Worm (Caenorhabditis elegans): Measurements from ENCODE around the gene mrps-12.

Gene mrps-12

DNA sequence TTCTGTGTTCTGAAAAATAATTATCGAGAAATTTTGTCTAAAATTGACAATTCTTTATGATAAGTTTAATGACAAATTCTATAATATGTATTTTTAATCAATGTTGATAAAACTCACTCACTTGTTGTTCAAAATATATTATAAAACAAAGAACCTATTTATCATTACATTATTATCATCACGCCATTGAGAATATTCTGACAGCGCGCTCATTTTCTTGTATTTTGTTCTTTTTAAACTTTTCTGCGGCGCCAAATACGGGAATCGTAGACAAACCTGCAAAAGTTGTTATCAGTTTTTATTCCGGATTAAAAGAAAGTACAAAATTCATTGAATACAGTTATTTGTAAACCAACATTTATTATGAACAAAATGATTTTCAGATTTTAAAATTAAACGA lies 28.5 kb downstream of the mrps-12 start:
- TF ChIP-seq madf-2 (tag; optimal IDR thresholded peaks at IDR 0.05) (no peak), K02D7.2 (tag; optimal IDR thresholded peaks at IDR 0.05) (no peak)

DNA sequence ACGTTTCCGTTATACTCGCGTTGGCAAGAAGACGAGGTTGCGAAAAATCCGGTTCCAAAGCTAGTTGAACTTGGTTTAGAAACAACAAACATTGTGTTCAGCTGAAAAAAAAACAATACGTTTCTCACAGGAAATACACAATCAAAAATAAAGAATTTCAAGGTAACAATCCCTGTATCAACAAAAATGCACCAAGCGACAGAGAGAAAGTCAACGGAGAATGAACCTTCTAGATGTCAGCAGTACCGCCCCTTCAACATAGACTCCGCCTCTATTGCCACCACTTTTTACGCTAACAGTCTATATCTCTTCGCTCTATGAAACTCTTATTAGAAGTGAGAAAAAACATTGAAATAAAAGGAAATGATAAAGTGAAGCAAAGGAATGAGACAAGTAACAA lies 30.4 kb downstream of the mrps-12 start, which contains the start of gene F31D4.8:
TSS of gene F31D4.8 (minus strand) at position 101 of the 400 bp plus-strand sequence.
- TF ChIP-seq npax-4 (tag; optimal IDR thresholded peaks at IDR 0.05) = no peak
- TF ChIP-seq ref-2 (tag; optimal IDR thresholded peaks at IDR 0.05) = no peak
- TF ChIP-seq ceh-31 (tag; optimal IDR thresholded peaks at IDR 0.05) = no peak
- TF ChIP-seq dve-1 (tag; optimal IDR thresholded peaks at IDR 0.05) = no peak
- no peak for TF ChIP-seq fkh-10 (GFP tag; optimal IDR thresholded peaks at IDR 0.05)
- TF ChIP-seq C08G9.2 (tag; optimal IDR thresholded peaks at IDR 0.05) = no peak
- TF ChIP-seq che-1 (tag; optimal IDR thresholded peaks at IDR 0.05) = no peak

DNA sequence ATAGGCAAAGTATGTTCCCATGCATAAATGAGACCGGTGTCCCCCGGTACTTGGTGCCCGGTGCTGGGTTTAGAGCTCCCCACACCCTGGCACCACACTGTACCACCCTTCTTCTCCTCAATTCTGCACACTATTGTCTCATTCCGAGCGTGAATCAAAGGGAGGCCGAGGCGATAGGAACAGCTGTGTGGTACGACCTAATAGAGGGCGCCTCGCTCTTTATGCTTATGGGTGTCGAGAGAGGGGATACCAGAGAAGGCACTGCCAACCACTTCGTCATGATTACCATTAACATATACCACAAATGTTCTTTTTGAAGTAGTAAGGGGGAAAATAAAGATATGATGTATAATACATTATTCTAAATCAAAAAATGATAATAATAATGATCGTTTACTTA lies 32.8 kb downstream of the mrps-12 start:
- TF ChIP-seq npax-4 (tag; optimal IDR thresholded peaks at IDR 0.05) (no peak), ztf-16 (tag; optimal IDR thresholded peaks at IDR 0.05) (no peak), odd-2 (tag; optimal IDR thresholded peaks at IDR 0.05) (no peak), sdc-2 (tag; optimal IDR thresholded peaks at IDR 0.05) (no peak), hlh-30 (tag; optimal IDR thresholded peaks at IDR 0.05; ENCODE audit: insufficient read depth) (no peak), ceh-19 (GFP tag; optimal IDR thresholded peaks at IDR 0.05) (no peak), nfya-1 (tag; optimal IDR thresholded peaks at IDR 0.05) (no peak), nhr-11 (tag; optimal IDR thresholded peaks at IDR 0.05) (no peak), rnt-1 (tag; optimal IDR thresholded peaks at IDR 0.05) (no peak), pat-9 (tag; optimal IDR thresholded peaks at IDR 0.05) (no peak), lin-11 (tag; optimal IDR thresholded peaks at IDR 0.05) (no peak), ama-1 (optimal IDR thresholded peaks at IDR 0.05) (no peak), mec-3 (tag; optimal IDR thresholded peaks at IDR 0.05; ENCODE audit: borderline replicate concordance) (no peak), pros-1 (tag; optimal IDR thresholded peaks at IDR 0.05) (no peak), zip-5 (tag; optimal IDR thresholded peaks at IDR 0.05) (no peak), tbx-2 (tag; optimal IDR thresholded peaks at IDR 0.05) (no peak), ceh-6 (GFP tag; optimal IDR thresholded peaks at IDR 0.05) (no peak)

DNA sequence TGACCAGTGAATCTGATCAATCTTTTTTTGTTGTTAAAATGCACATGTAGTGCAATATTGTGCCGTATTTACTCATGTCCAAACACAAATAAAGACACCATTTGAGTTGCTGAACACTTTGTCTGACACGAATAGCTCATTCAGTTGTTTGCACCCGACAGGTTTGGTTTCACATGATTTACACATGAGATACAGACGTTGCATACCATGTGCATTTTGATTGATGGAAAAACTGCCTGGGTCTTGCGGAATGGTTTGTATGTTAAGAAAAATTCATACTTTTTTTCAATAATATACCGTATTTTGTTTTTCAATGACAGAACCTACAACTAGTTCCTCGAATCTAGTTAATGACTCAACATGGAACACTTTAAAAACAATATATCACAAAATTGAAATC lies 33.3 kb downstream of the mrps-12 start:
- no peak for TF ChIP-seq ceh-22 (tag; optimal IDR thresholded peaks at IDR 0.05)
- TF ChIP-seq ceh-19 (GFP tag; optimal IDR thresholded peaks at IDR 0.05) = no peak
- TF ChIP-seq nhr-11 (tag; optimal IDR thresholded peaks at IDR 0.05) = no peak
- TF ChIP-seq unc-3 (GFP tag; conservative IDR thresholded peaks at IDR 0.05) = no peak
- no peak for TF ChIP-seq unc-3 (tag; optimal IDR thresholded peaks at IDR 0.05)

DNA sequence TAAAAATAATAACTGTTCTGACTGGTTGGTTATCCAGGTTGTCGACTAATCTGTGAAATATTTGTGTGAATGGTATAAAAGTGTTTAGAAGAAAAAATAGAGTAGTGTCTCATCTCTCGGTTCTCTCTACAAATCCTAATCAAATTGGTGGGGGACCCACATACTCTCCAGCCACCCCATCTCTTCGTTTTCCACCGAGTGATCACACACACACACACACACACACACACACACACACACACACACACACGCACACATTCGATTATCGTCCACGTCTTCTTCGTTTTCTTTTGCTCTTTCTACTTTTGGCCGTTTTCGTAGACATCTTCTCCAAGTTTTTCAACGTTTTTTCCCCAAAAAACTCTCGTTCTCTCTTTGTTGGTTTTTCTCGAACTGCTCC lies 35.3 kb downstream of the mrps-12 start:
- TF ChIP-seq fkh-6 (tag; optimal IDR thresholded peaks at IDR 0.05) (no peak), elt-2 (tag; optimal IDR thresholded peaks at IDR 0.05) (no peak), elt-4 (tag; optimal IDR thresholded peaks at IDR 0.05) (no peak), mec-3 (tag; optimal IDR thresholded peaks at IDR 0.05; ENCODE audit: borderline replicate concordance) (no peak), unc-42 (tag; optimal IDR thresholded peaks at IDR 0.05) (peak; percentile 99), pros-1 (tag; optimal IDR thresholded peaks at IDR 0.05) (no peak), eyg-1 (tag; optimal IDR thresholded peaks at IDR 0.05) (no peak), npax-4 (tag; optimal IDR thresholded peaks at IDR 0.05) (no peak), ceh-19 (GFP tag; optimal IDR thresholded peaks at IDR 0.05) (no peak), lim-6 (tag; optimal IDR thresholded peaks at IDR 0.05) (no peak), ceh-31 (tag; optimal IDR thresholded peaks at IDR 0.05) (peak; percentile 2), ceh-45 (GFP tag; IDR thresholded peaks at IDR 0.05) (no peak), nfya-1 (tag; optimal IDR thresholded peaks at IDR 0.05) (no peak)

Measured in whole organism, late embryonic.